Fruit fly (Drosophila melanogaster) whole organism, embryonic: ENCODE measurements around the gene CG42538.

Experiments
- B-H2 ChIP-seq: fragments of 200-800 bp; sonication (Bioruptor generic); optimal IDR thresholded peaks from 2 replicates; lab custom pipeline; 2018; ENCODE audit warnings: missing biosample characterization, mild to moderate bottlenecking, missing genetic modification characterization
- Blimp-1 ChIP-seq: fragments of 200-800 bp; sonication (Bioruptor generic); optimal IDR thresholded peaks from 3 replicates; lab custom pipeline; 2018; ENCODE audit warnings: missing biosample characterization, missing genetic modification characterization, mild to moderate bottlenecking, moderate library complexity, missing genetic modification reagents
- C15 ChIP-seq: fragments of 200-800 bp; sonication (Bioruptor generic); IDR thresholded peaks from 3 replicates; pipeline ENCODE4 v1.3.6; 2022; ENCODE audit warnings: missing biosample characterization, missing genetic modification characterization
- CG11456 ChIP-seq: fragments of 200-800 bp; sonication (Bioruptor generic); IDR thresholded peaks from 3 replicates; pipeline ENCODE4 v1.3.6; 2022; ENCODE audit warnings: missing biosample characterization, missing genetic modification characterization
- CG12071 ChIP-seq: fragments of 200-800 bp; sonication (Bioruptor generic); optimal IDR thresholded peaks from 3 replicates; lab custom pipeline; 2018; ENCODE audit warnings: missing biosample characterization, mild to moderate bottlenecking, missing genetic modification characterization
- CG13624 ChIP-seq: fragments of 200-800 bp; sonication (Bioruptor generic); optimal IDR thresholded peaks from 2 replicates; lab custom pipeline; 2016; ENCODE audit warnings: missing biosample characterization, missing genetic modification characterization
- CG13894 ChIP-seq: fragments of 200-800 bp; sonication (Bioruptor generic); optimal IDR thresholded peaks from 3 replicates; lab custom pipeline; 2018; ENCODE audit warnings: missing biosample characterization, mild to moderate bottlenecking, missing genetic modification characterization, moderate library complexity
- CG15696 ChIP-seq: fragments of 200-800 bp; sonication (Bioruptor generic); optimal IDR thresholded peaks from 2 replicates; lab custom pipeline; 2019; ENCODE audit warnings: missing biosample characterization, mild to moderate bottlenecking, missing genetic modification characterization, moderate library complexity
- CG1603 ChIP-seq: fragments of 200-800 bp; sonication (Bioruptor generic); optimal IDR thresholded peaks from 2 replicates; lab custom pipeline; 2019; ENCODE audit warnings: missing biosample characterization, mild to moderate bottlenecking, missing genetic modification characterization, moderate library complexity
- CG17385 ChIP-seq: fragments of 200-800 bp; sonication (Bioruptor generic); optimal IDR thresholded peaks from 3 replicates; lab custom pipeline; 2018; ENCODE audit warnings: missing biosample characterization, mild to moderate bottlenecking, missing genetic modification characterization
- CG18619 ChIP-seq: fragments of 200-800 bp; sonication (Bioruptor generic); optimal IDR thresholded peaks from 3 replicates; lab custom pipeline; 2017; ENCODE audit warnings: missing biosample characterization, mild to moderate bottlenecking, missing genetic modification characterization
- CG2199 ChIP-seq: fragments of 200-800 bp; sonication (Bioruptor generic); IDR thresholded peaks from 3 replicates; pipeline ENCODE4 v1.3.6; 2022; ENCODE audit warnings: missing biosample characterization, missing genetic modification characterization
- CG2678 ChIP-seq: fragments of 200-800 bp; sonication (Bioruptor generic); optimal IDR thresholded peaks from 3 replicates; lab custom pipeline; 2019; ENCODE audit warnings: missing biosample characterization, mild to moderate bottlenecking, missing genetic modification characterization, moderate library complexity
- CG31365 ChIP-seq: fragments of 200-800 bp; sonication (Bioruptor generic); optimal IDR thresholded peaks from 2 replicates; lab custom pipeline; 2018; ENCODE audit warnings: missing biosample characterization, mild to moderate bottlenecking, missing genetic modification characterization
- CG32767 ChIP-seq: fragments of 200-800 bp; sonication (Bioruptor generic); IDR thresholded peaks from 2 replicates; pipeline ENCODE4 v1.3.6; 2022; ENCODE audit warnings: missing biosample characterization, missing genetic modification characterization
- CG33557 ChIP-seq: fragments of 200-800 bp; sonication (Bioruptor generic); optimal IDR thresholded peaks from 2 replicates; lab custom pipeline; 2019; ENCODE audit warnings: missing biosample characterization, mild to moderate bottlenecking, missing genetic modification characterization, moderate library complexity
- CG3407 ChIP-seq: fragments of 200-800 bp; sonication (Bioruptor generic); optimal IDR thresholded peaks from 2 replicates; lab custom pipeline; 2018; ENCODE audit warnings: missing biosample characterization, mild to moderate bottlenecking, missing genetic modification characterization
- CG4360 ChIP-seq: fragments of 200-800 bp; sonication (Bioruptor generic); IDR thresholded peaks from 2 replicates; pipeline ENCODE4 v1.3.6; 2022; ENCODE audit warnings: missing biosample characterization, missing genetic modification characterization
- CG4404 ChIP-seq: fragments of 200-800 bp; sonication (Bioruptor generic); IDR thresholded peaks from 2 replicates; pipeline ENCODE4 v1.3.6; 2022; ENCODE audit warnings: missing biosample characterization, missing genetic modification characterization
- CG6813 ChIP-seq: fragments of 200-800 bp; sonication (Bioruptor generic); optimal IDR thresholded peaks from 2 replicates; lab custom pipeline; 2017; ENCODE audit warnings: missing biosample characterization, missing genetic modification characterization, mild to moderate bottlenecking, moderate library complexity, missing genetic modification reagents
- CG6854 ChIP-seq: fragments of 200-800 bp; sonication (Bioruptor generic); optimal IDR thresholded peaks from 3 replicates; lab custom pipeline; 2017; ENCODE audit warnings: missing biosample characterization, mild to moderate bottlenecking, missing genetic modification characterization
- CG8290 ChIP-seq, 3 experiments: fragments of 200-800 bp; sonication (Bioruptor generic); optimal IDR thresholded peaks; 2 replicates each; lab custom pipeline; 2016 to 2019; ENCODE audit warnings: missing biosample characterization in 3 of 3, missing genetic modification characterization in 3 of 3, mild to moderate bottlenecking in 2 of 3, moderate library complexity in 1 of 3
- CG8924 ChIP-seq: fragments of 200-800 bp; optimal IDR thresholded peaks from 3 replicates; lab custom pipeline; 2019; ENCODE audit warnings: missing biosample characterization, mild to moderate bottlenecking, missing genetic modification characterization, moderate library complexity
- Deaf1 ChIP-seq: fragments of 200-800 bp; optimal IDR thresholded peaks from 3 replicates; lab custom pipeline; 2019; ENCODE audit warnings: missing biosample characterization, mild to moderate bottlenecking, missing genetic modification characterization, moderate library complexity
- Fer3 ChIP-seq: fragments of 200-800 bp; sonication (Bioruptor generic); optimal IDR thresholded peaks from 2 replicates; lab custom pipeline; 2018; ENCODE audit warnings: missing biosample characterization, mild to moderate bottlenecking, missing genetic modification characterization, moderate library complexity
- HLH4C ChIP-seq: fragments of 200-800 bp; sonication (Bioruptor generic); IDR thresholded peaks from 3 replicates; pipeline ENCODE4 v1.3.6; 2022; ENCODE audit warnings: missing biosample characterization, missing genetic modification characterization; ENCODE audit not compliant: partially characterized antibody
- MBD-R2 ChIP-seq: fragments of 200-800 bp; sonication (Bioruptor generic); IDR thresholded peaks from 2 replicates; pipeline ENCODE4 v1.3.6; 2022; ENCODE audit warnings: missing biosample characterization, missing genetic modification characterization
- MTF-1 ChIP-seq: fragments of 200-800 bp; sonication (Bioruptor generic); optimal IDR thresholded peaks from 2 replicates; lab custom pipeline; 2018; ENCODE audit warnings: missing biosample characterization, mild to moderate bottlenecking, missing genetic modification characterization, borderline replicate concordance
- Sox102F ChIP-seq: fragments of 200-800 bp; sonication (Bioruptor generic); optimal IDR thresholded peaks from 2 replicates; lab custom pipeline; 2018; ENCODE audit warnings: missing biosample characterization, mild to moderate bottlenecking, missing genetic modification characterization, moderate library complexity
- Stat92E ChIP-seq, 3 experiments: fragments of >200 bp in 2 of 3; fragments of 200-800 bp in 1 of 3; sonication (Bioruptor generic) in 1 of 3; optimal IDR thresholded peaks; 2 replicates each; lab custom pipeline; 2017 to 2019; ENCODE audit warnings: missing biosample characterization in 3 of 3, missing genetic modification characterization in 3 of 3, mild to moderate bottlenecking in 1 of 3, moderate library complexity in 1 of 3
- caup ChIP-seq: fragments of 200-800 bp; sonication (Bioruptor generic); optimal IDR thresholded peaks from 3 replicates; lab custom pipeline; 2017; ENCODE audit warnings: missing biosample characterization, mild to moderate bottlenecking, missing genetic modification characterization, moderate library complexity; ENCODE audit not compliant: severe bottlenecking
- chinmo ChIP-seq: fragments of 200-800 bp; sonication (Bioruptor generic); IDR thresholded peaks from 4 replicates; pipeline ENCODE4 v1.3.6; 2022; ENCODE audit warnings: missing biosample characterization, missing genetic modification characterization; ENCODE audit not compliant: partially characterized antibody
- dmrt99B ChIP-seq: fragments of 200-800 bp; sonication (Bioruptor generic); optimal IDR thresholded peaks from 2 replicates; lab custom pipeline; 2018; ENCODE audit warnings: missing biosample characterization, mild to moderate bottlenecking, missing genetic modification characterization, moderate library complexity
- fd64A ChIP-seq: fragments of 200-800 bp; sonication (Bioruptor generic); optimal IDR thresholded peaks from 3 replicates; lab custom pipeline; 2018; ENCODE audit warnings: missing biosample characterization, mild to moderate bottlenecking, missing genetic modification characterization
- gfzf ChIP-seq: fragments of 200-800 bp; sonication (Bioruptor generic); optimal IDR thresholded peaks from 2 replicates; lab custom pipeline; 2016; ENCODE audit warnings: missing biosample characterization, mild to moderate bottlenecking, missing genetic modification characterization, moderate library complexity
- jumu ChIP-seq: fragments of 200-800 bp; sonication (Bioruptor generic); optimal IDR thresholded peaks from 3 replicates; lab custom pipeline; 2016; ENCODE audit warnings: missing biosample characterization, missing genetic modification characterization
- lov ChIP-seq, 2 experiments: fragments of 200-800 bp in 1 of 2; fragments of >200 bp in 1 of 2; sonication (Bioruptor generic) in 1 of 2; IDR thresholded peaks in 1 of 2; optimal IDR thresholded peaks in 1 of 2; 2 replicates in 1 of 2; 3 replicates in 1 of 2; pipeline versions ENCODE4 v1.3.6 to Lab custom; 2017 to 2022; ENCODE audit warnings: missing biosample characterization in 1 of 2, missing genetic modification characterization in 1 of 2
- mirr ChIP-seq: fragments of 200-800 bp; sonication (Bioruptor generic); optimal IDR thresholded peaks from 3 replicates; lab custom pipeline; 2018; ENCODE audit warnings: missing biosample characterization, mild to moderate bottlenecking, missing genetic modification characterization
- nau ChIP-seq: fragments of 200-800 bp; sonication (Bioruptor generic); optimal IDR thresholded peaks from 3 replicates; lab custom pipeline; 2017; ENCODE audit warnings: missing biosample characterization, mild to moderate bottlenecking, missing genetic modification characterization, missing genetic modification reagents
- pan ChIP-seq, 4 experiments: fragments of >200 bp in 3 of 4; fragments of 200-800 bp in 1 of 4; sonication (Bioruptor generic) in 1 of 4; optimal IDR thresholded peaks in 3 of 4; IDR thresholded peaks in 1 of 4; 2 replicates each; pipeline versions ENCODE4 v1.3.6 to Lab custom; 2017 to 2022; ENCODE audit warnings: missing biosample characterization in 2 of 4, missing genetic modification characterization in 2 of 4, mixed read lengths in 1 of 4
- pum ChIP-seq: fragments of 200-800 bp; sonication (Bioruptor generic); optimal IDR thresholded peaks from 2 replicates; lab custom pipeline; 2016; ENCODE audit warnings: missing biosample characterization, missing genetic modification characterization
- slbo ChIP-seq: fragments of 200-800 bp; sonication (Bioruptor generic); IDR thresholded peaks from 2 replicates; pipeline ENCODE4 v1.3.6; 2022; ENCODE audit warnings: missing biosample characterization, missing genetic modification characterization
- tll ChIP-seq, 2 experiments: fragments of 200-800 bp in 1 of 2; fragments of >200 bp in 1 of 2; sonication (Bioruptor generic) in 1 of 2; optimal IDR thresholded peaks; 2 replicates each; lab custom pipeline; 2017 to 2019; ENCODE audit warnings: missing biosample characterization in 2 of 2, missing genetic modification characterization in 2 of 2, mild to moderate bottlenecking in 1 of 2, moderate library complexity in 1 of 2
- zen ChIP-seq: fragments of 200-800 bp; sonication (Bioruptor generic); optimal IDR thresholded peaks from 3 replicates; lab custom pipeline; 2018; ENCODE audit warnings: missing biosample characterization, mild to moderate bottlenecking, missing genetic modification characterization, moderate library complexity

Gene CG42538

dm6 chr3L:16049955-16050886 is 15.9 kb downstream of the CG42538 start (continued):
- peak; percentile 66 for TF ChIP-seq CG12071 (GFP tag; lab: Kevin White, UChicago)
- peak; percentile 28 for TF ChIP-seq MBD-R2
- TF ChIP-seq pum: peak; percentile 8
- TF ChIP-seq CG13894: peak; percentile 90
- TF ChIP-seq nau (GFP tag; lab: Kevin White, UChicago): peak; percentile 53
- no peak for TF ChIP-seq CG3407 (GFP tag; lab: Kevin White, UChicago)
- no peak for TF ChIP-seq Sox102F
- TF ChIP-seq Stat92E (GFP tag; optimal IDR thresholded peaks at IDR 0.05; lab: Kevin White, UChicago): no peak
- TF ChIP-seq Fer3: peak; percentile 51
- peak; percentile 37 for TF ChIP-seq CG31365 (tag; lab: Kevin White, UChicago)
- TF ChIP-seq CG33557 (GFP tag; lab: Kevin White, UChicago): peak; percentile 29
- TF ChIP-seq CG13624: peak; percentile 64
- no peak for TF ChIP-seq CG8290 (GFP tag; optimal IDR thresholded peaks at IDR 0.05; lab: Kevin White, UChicago)
- TF ChIP-seq CG8290 (tag; optimal IDR thresholded peaks at IDR 0.05; lab: Kevin White, UChicago): peak; percentile 70 to 75
- 0 out of 3 replicates have a peak, but pooled peaks have one; percentile 40 for TF ChIP-seq CG11456 (GFP tag; lab: Robert Waterston, UW)
- TF ChIP-seq zen (tag; lab: Kevin White, UChicago): peak; percentile 29
- TF ChIP-seq Blimp-1 (GFP tag; lab: Kevin White, UChicago): no peak
- TF ChIP-seq dmrt99B (tag; lab: Kevin White, UChicago): peak; percentile 35
- peak; percentile 76 for TF ChIP-seq Deaf1 (tag; lab: Kevin White, UChicago)
- no peak for TF ChIP-seq CG18619
- TF ChIP-seq caup (GFP tag; lab: Kevin White, UChicago): peak; percentile 44
- TF ChIP-seq pan (optimal IDR thresholded peaks at IDR 0.05; lab: Kevin White, UChicago): no peak
- TF ChIP-seq pan (GFP tag; optimal IDR thresholded peaks at IDR 0.05 in 1 of 2, IDR thresholded peaks at IDR 0.05 in 1 of 2): peak in 1 of 2 experiments; percentile 37
- peak; percentile 63 for TF ChIP-seq B-H2 (GFP tag; lab: Kevin White, UChicago)
- TF ChIP-seq gfzf (GFP tag; lab: Kevin White, UChicago): no peak
- TF ChIP-seq jumu (GFP tag; lab: Kevin White, UChicago): no peak
- peak; percentile 34 for TF ChIP-seq CG17385 (GFP tag; lab: Kevin White, UChicago)
- TF ChIP-seq CG4404 (GFP tag; lab: Robert Waterston, UW): no peak
- TF ChIP-seq C15 (GFP tag; lab: Robert Waterston, UW): no peak
- no peak for TF ChIP-seq tll (GFP tag; optimal IDR thresholded peaks at IDR 0.05; lab: Kevin White, UChicago)
- TF ChIP-seq CG6813 (GFP tag; lab: Kevin White, UChicago): peak; percentile 72
- 0 out of 4 replicates have a peak, but pooled peaks have one; percentile 11 for TF ChIP-seq chinmo (GFP tag; lab: Robert Waterston, UW)
- peak; percentile 10 for TF ChIP-seq CG1603 (tag; lab: Kevin White, UChicago)
- peak; percentile 47 for TF ChIP-seq MTF-1 (GFP tag; lab: Kevin White, UChicago)
- peak; percentile 64; the same call in 2 of the 3 replicates for TF ChIP-seq CG2199
- peak; percentile 51 for TF ChIP-seq CG15696 (tag; lab: Kevin White, UChicago)
- peak; percentile 35; the same call in 1 of the 2 replicates for TF ChIP-seq slbo (GFP tag; lab: Robert Waterston, UW)
- TF ChIP-seq CG4360 (GFP tag; lab: Robert Waterston, UW): 0 out of 2 replicates have a peak, but pooled peaks have one; percentile 13
- TF ChIP-seq fd64A: peak; percentile 57
- no peak for TF ChIP-seq lov (optimal IDR thresholded peaks at IDR 0.05; lab: Kevin White, UChicago)
- TF ChIP-seq lov (GFP tag; IDR thresholded peaks at IDR 0.05; lab: Robert Waterston, UW): peak; percentile 31; the same call in 2 of the 3 replicates
- no peak for TF ChIP-seq CG32767 (GFP tag; lab: Robert Waterston, UW)
- peak; percentile 59 for TF ChIP-seq CG2678 (tag; lab: Kevin White, UChicago)
- peak; percentile 44 for TF ChIP-seq CG8924 (tag; lab: Kevin White, UChicago)
- TF ChIP-seq mirr (GFP tag; lab: Kevin White, UChicago): peak; percentile 93
- no peak for TF ChIP-seq HLH4C (GFP tag; lab: Robert Waterston, UW)
- TF ChIP-seq CG6854 (GFP tag; lab: Kevin White, UChicago): peak; percentile 36
